Worm (Caenorhabditis elegans) whole organism, late embryonic: ENCODE measurements around the gene nhr-99.

Source experiments
- C38D4.7 ChIP-seq: fragments of 200-800 bp; sonication (Bioruptor generic); optimal IDR thresholded peaks from 2 replicates; lab custom pipeline; 2018; ENCODE audit warnings: mild to moderate bottlenecking, missing genetic modification characterization, moderate library complexity, missing compliant biosample characterization
- K09A11.1 ChIP-seq: sonication (generic microtip); optimal IDR thresholded peaks from 2 replicates; lab custom pipeline; 2017; ENCODE audit warnings: antibody characterized with exemption, mild to moderate bottlenecking, missing genetic modification characterization, missing compliant biosample characterization; ENCODE audit not compliant: insufficient read depth
- T23F11.4 ChIP-seq: fragments of 200-800 bp; sonication (Bioruptor generic); optimal IDR thresholded peaks from 2 replicates; lab custom pipeline; 2018; ENCODE audit warnings: mild to moderate bottlenecking, missing genetic modification characterization, missing compliant biosample characterization
- Y22D7AL.16 ChIP-seq: sonication (generic microtip); optimal IDR thresholded peaks from 2 replicates; lab custom pipeline; 2016; ENCODE audit warnings: missing genetic modification characterization, missing compliant biosample characterization
- ahr-1 ChIP-seq: sonication (generic microtip); optimal IDR thresholded peaks from 2 replicates; lab custom pipeline; 2016; ENCODE audit warnings: missing genetic modification characterization, missing compliant biosample characterization
- ceh-18 ChIP-seq: sonication (generic microtip); optimal IDR thresholded peaks from 2 replicates; lab custom pipeline; 2016; ENCODE audit warnings: missing genetic modification characterization, missing compliant biosample characterization
- ceh-22 ChIP-seq: sonication (generic microtip); optimal IDR thresholded peaks from 2 replicates; lab custom pipeline; 2017; ENCODE audit warnings: missing biosample characterization, missing genetic modification characterization
- ceh-34 ChIP-seq: sonication (generic microtip); optimal IDR thresholded peaks from 2 replicates; lab custom pipeline; 2016; ENCODE audit warnings: mild to moderate bottlenecking, missing genetic modification characterization, missing compliant biosample characterization
- ceh-6 ChIP-seq: fragments of 200-800 bp; sonication (Bioruptor generic); optimal IDR thresholded peaks from 2 replicates; lab custom pipeline; 2018; ENCODE audit warnings: mild to moderate bottlenecking, missing genetic modification characterization, missing compliant biosample characterization
- ceh-9 ChIP-seq: sonication (generic microtip); optimal IDR thresholded peaks from 2 replicates; lab custom pipeline; 2016; ENCODE audit warnings: mild to moderate bottlenecking, missing genetic modification characterization, inconsistent platforms, missing compliant biosample characterization
- che-1 ChIP-seq: sonication (generic microtip); optimal IDR thresholded peaks from 2 replicates; lab custom pipeline; 2016; ENCODE audit warnings: mild to moderate bottlenecking, missing genetic modification characterization, missing compliant biosample characterization
- dve-1 ChIP-seq: sonication (generic microtip); optimal IDR thresholded peaks from 2 replicates; lab custom pipeline; 2017; ENCODE audit warnings: antibody characterized with exemption, mild to moderate bottlenecking, missing genetic modification characterization, missing compliant biosample characterization
- elt-2 ChIP-seq: sonication (generic microtip); optimal IDR thresholded peaks from 2 replicates; lab custom pipeline; 2016; ENCODE audit warnings: missing genetic modification reagents, missing genetic modification characterization, missing compliant biosample characterization
- elt-4 ChIP-seq: sonication (generic microtip); optimal IDR thresholded peaks from 2 replicates; lab custom pipeline; 2016; ENCODE audit warnings: missing genetic modification characterization, missing compliant biosample characterization
- ets-4 ChIP-seq: sonication (generic microtip); optimal IDR thresholded peaks from 2 replicates; lab custom pipeline; 2016; ENCODE audit warnings: missing genetic modification characterization, missing compliant biosample characterization
- eyg-1 ChIP-seq: sonication (generic microtip); optimal IDR thresholded peaks from 2 replicates; lab custom pipeline; 2016; ENCODE audit warnings: missing genotype, missing genetic modification characterization, missing compliant biosample characterization
- fkh-10 ChIP-seq: fragments of 150-350 bp; optimal IDR thresholded peaks from 2 replicates; lab custom pipeline; 2014; ENCODE audit warnings: missing biosample characterization, missing genetic modification reagents, missing genetic modification characterization
- fkh-6 ChIP-seq: sonication (generic microtip); optimal IDR thresholded peaks from 2 replicates; lab custom pipeline; 2016; ENCODE audit warnings: missing genetic modification characterization, missing compliant biosample characterization
- hlh-15 ChIP-seq: sonication (generic microtip); optimal IDR thresholded peaks from 2 replicates; lab custom pipeline; 2016; ENCODE audit warnings: missing genetic modification characterization, missing compliant biosample characterization
- hlh-30 ChIP-seq: sonication (generic microtip); optimal IDR thresholded peaks from 2 replicates; lab custom pipeline; 2017; ENCODE audit warnings: antibody characterized with exemption, missing genetic modification characterization, missing compliant biosample characterization; ENCODE audit not compliant: insufficient read depth
- hlh-6 ChIP-seq: sonication (generic microtip); optimal IDR thresholded peaks from 2 replicates; lab custom pipeline; 2016; ENCODE audit warnings: missing genotype, missing genetic modification characterization, missing compliant biosample characterization
- madf-2 ChIP-seq: sonication (generic microtip); optimal IDR thresholded peaks from 2 replicates; lab custom pipeline; 2017; ENCODE audit warnings: missing genetic modification characterization, missing compliant biosample characterization
- nfya-1 ChIP-seq: sonication (generic microtip); optimal IDR thresholded peaks from 2 replicates; lab custom pipeline; 2017; ENCODE audit warnings: missing genetic modification characterization, mild to moderate bottlenecking, missing compliant biosample characterization, antibody characterized with exemption, moderate library complexity
- npax-4 ChIP-seq: sonication (generic microtip); optimal IDR thresholded peaks from 2 replicates; lab custom pipeline; 2016; ENCODE audit warnings: missing genetic modification characterization, missing compliant biosample characterization
- pqm-1 ChIP-seq: sonication (generic microtip); optimal IDR thresholded peaks from 2 replicates; lab custom pipeline; 2016; ENCODE audit warnings: missing genetic modification characterization, missing compliant biosample characterization
- pros-1 ChIP-seq: fragments of 150-350 bp; optimal IDR thresholded peaks from 2 replicates; lab custom pipeline; 2014; ENCODE audit warnings: missing biosample characterization, missing genetic modification reagents, missing genetic modification characterization
- ref-2 ChIP-seq: sonication (generic microtip); optimal IDR thresholded peaks from 2 replicates; lab custom pipeline; 2016; ENCODE audit warnings: missing genetic modification characterization, missing compliant biosample characterization
- rnt-1 ChIP-seq: sonication (generic microtip); optimal IDR thresholded peaks from 2 replicates; lab custom pipeline; 2016; ENCODE audit warnings: missing genetic modification characterization, missing compliant biosample characterization
- sox-2 ChIP-seq: fragments of 200-800 bp; sonication (Bioruptor generic); IDR thresholded peaks from 2 replicates; pipeline ENCODE4 v1.3.6; 2022; ENCODE audit warnings: missing genetic modification reagents, missing genetic modification characterization, missing compliant biosample characterization
- tbx-2 ChIP-seq: sonication (generic microtip); optimal IDR thresholded peaks from 2 replicates; lab custom pipeline; 2016; ENCODE audit warnings: missing genetic modification characterization, missing compliant biosample characterization
- zip-5 ChIP-seq: sonication (generic microtip); optimal IDR thresholded peaks from 2 replicates; lab custom pipeline; 2016; ENCODE audit warnings: missing genetic modification characterization, missing compliant biosample characterization

The nhr-99 gene

DNA sequence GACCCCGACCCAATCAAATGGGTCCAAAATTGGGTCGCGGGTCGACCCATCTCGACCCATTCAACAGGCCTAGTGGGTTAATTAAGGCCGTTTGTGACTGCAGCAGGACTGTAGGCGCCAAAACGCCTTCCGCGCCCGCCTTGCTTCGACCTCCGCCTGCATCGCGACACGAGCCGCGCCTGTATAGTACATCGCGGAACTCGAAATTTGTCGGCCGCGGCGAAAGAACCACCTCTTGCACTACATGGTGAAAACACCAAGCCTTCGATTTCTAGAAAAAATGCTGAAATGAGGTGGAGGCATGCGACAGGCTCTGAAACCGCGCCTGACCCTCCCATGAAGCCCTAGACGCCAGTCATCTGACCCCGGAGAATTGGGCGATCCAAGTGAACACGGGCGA lies 13.4 kb downstream of the nhr-99 start:
- no peak for TF ChIP-seq ref-2 (tag; lab: Kevin White, UChicago)
- TF ChIP-seq pros-1 (tag; lab: Kevin White, UChicago) = no peak
- TF ChIP-seq Y22D7AL.16 = no peak
- TF ChIP-seq K09A11.1 (tag; lab: Kevin White, UChicago) = no peak
- no peak for TF ChIP-seq ahr-1 (tag; lab: Kevin White, UChicago)
- no peak for TF ChIP-seq ceh-22 (tag; lab: Kevin White, UChicago)
- no peak for TF ChIP-seq madf-2 (tag; lab: Kevin White, UChicago)
- no peak for TF ChIP-seq rnt-1 (tag; lab: Kevin White, UChicago)
- TF ChIP-seq ceh-9 (tag; lab: Kevin White, UChicago) = no peak
- no peak for TF ChIP-seq tbx-2 (tag; lab: Kevin White, UChicago)
- TF ChIP-seq pqm-1 = no peak
- TF ChIP-seq hlh-30 (tag; lab: Kevin White, UChicago) = no peak
- no peak for TF ChIP-seq hlh-15 (tag; lab: Kevin White, UChicago)
- no peak for TF ChIP-seq elt-4 (tag; lab: Kevin White, UChicago)
- TF ChIP-seq npax-4 = no peak
- no peak for TF ChIP-seq elt-2 (tag; lab: Kevin White, UChicago)
- TF ChIP-seq, all 69 proteins: peak for 0

DNA sequence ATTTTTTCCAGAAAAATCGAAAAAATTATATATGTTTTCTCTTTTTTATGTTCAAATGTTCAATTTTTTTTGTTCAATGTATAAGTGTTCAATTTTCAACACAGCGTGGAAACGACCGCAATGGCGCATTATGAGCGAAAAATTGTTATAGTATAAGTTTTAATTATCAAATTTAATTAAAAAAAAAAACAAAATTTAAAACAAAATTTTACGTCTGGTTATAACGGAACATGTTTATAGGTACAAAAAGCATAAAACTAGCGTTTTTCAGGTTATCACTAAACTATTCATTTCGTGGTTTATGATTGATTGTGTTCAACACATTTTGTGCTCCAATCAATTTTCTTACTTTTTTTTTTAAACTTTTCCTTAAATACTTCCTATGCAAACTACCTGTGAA lies 14.7 kb downstream of the nhr-99 start, which contains the start of gene nhr-106:
Gene nhr-106, plus strand, starts transcription at position 301 of the 400 bp plus-strand sequence.
- TF ChIP-seq rnt-1 (tag; lab: Kevin White, UChicago) (no peak), sox-2 (GFP tag; lab: Robert Waterston, UW) (no peak), ceh-22 (tag; lab: Kevin White, UChicago) (no peak), dve-1 (tag; lab: Kevin White, UChicago) (no peak), ceh-18 (tag; lab: Kevin White, UChicago) (no peak), T23F11.4 (GFP tag; lab: Kevin White, UChicago) (no peak)
- TF ChIP-seq, all 69 proteins: peak for 0

DNA sequence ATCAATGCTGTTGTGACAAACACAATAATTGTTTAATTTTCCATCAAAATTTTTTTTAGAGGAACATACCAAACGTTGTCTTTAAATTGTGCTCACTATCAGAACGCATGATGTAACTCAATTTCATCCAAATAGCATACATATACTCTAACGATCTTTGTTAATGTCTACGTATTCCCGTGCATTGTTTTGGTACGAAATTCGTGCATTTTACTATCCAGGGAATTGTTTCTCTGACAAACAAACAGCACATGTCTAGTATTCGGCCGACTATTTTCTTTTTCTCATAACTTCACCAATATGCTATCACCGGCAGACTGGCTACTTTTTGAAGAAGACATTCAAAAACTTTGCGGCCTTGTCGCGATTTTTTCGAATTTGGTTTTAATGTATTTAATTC lies 16.9 kb downstream of the nhr-99 start, which contains the start of gene str-196:
Gene str-196, plus strand, starts transcription at position 301 of the 400 bp plus-strand sequence.
- TF ChIP-seq fkh-10 (GFP tag; lab: Kevin White, UChicago) (no peak), Y22D7AL.16 (no peak), hlh-6 (tag; lab: Kevin White, UChicago) (no peak), fkh-6 (tag; lab: Kevin White, UChicago) (no peak), ceh-6 (no peak), ceh-34 (tag; lab: Kevin White, UChicago) (no peak)

DNA sequence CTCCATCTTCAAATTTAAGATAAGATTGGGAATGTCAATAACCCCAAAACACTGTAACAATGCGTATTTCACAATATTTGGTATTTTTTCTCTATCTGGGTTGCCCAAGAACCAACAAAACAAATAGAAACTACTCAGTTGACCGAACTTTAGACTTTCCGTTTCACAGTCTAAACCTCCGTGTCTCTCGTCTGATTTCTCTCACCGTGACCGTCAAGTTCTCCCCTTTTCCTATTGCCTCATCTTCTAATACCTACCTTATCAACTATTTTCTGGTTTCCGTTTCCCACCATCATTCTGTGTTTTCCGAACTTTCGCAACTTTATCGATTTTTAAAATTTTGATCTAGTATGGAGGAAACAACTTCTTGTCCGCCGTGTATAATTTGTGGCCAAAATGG lies 19.7 kb downstream of the nhr-99 start, which contains the start of gene nhr-131:
Gene nhr-131, plus strand, starts transcription at position 87 of the 400 bp plus-strand sequence.
- TF ChIP-seq hlh-6 (tag; lab: Kevin White, UChicago) = no peak

DNA sequence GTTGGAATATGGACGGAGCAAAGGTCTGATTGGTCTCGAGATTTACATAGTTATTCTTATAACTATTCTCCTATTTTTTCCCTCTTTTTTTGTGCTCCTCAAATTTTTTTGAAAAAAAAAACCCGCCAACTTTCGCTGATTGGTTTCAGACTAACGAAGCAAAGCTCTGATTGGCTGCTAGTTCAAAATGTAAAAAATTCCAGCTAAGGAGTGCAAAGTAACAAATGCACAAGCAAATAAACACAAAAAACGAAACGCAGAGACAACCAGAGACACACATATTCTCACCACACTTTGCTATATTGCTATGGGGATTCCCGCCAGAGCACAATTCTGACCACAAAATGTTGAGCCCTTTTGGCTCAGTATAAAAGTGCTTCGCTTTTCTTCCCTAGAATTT lies 22.8 kb downstream of the nhr-99 start, which contains the start of gene T01G6.1:
Gene T01G6.1, plus strand, starts transcription at position 301 of the 400 bp plus-strand sequence.
- TF ChIP-seq nfya-1 (peak; percentile 37), che-1 (tag; lab: Kevin White, UChicago) (no peak), ets-4 (tag; lab: Kevin White, UChicago) (no peak)

DNA sequence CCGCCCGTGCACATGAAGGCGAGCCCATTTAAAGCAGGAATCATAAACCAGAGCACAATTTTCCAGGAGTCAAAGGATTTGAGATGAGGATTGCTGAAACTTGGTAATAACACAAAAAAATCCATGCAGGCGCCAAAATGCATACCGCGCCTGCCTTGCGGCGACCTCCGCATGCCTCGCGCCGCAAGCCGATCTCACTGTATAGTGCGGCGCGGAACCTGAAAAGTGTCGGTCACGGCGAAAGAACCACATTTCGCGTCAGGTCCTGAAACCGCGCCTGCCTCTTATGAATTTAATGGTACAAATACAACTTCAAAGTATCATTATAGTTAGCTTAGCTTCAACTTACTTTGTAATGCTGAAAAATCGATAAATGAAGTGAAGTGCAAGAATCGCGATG lies 26.0 kb downstream of the nhr-99 start:
- TF ChIP-seq C38D4.7 (GFP tag; lab: Kevin White, UChicago) = no peak

DNA sequence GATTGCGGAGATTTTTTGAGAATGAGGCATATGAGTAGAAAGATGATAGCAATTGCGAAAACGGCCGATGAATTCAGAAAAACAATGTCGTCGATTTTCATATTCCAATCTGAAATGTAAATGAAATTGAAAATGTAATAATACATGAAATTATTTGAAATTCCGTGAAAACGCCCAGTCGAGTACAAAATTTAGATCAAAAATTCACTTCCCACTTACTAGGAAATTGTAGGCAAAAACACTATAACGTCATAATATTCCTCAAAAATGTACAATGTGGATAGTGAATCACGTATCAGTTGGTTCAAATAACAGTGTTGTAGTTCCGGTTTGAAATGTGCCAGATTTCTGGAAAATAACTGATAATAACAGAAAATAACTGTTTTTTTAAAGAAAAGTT lies 26.7 kb downstream of the nhr-99 start, which contains the start of gene str-256:
Gene str-256, minus strand, starts transcription at position 101 of the 400 bp plus-strand sequence.
- TF ChIP-seq ceh-22 (tag; lab: Kevin White, UChicago) (no peak), eyg-1 (tag; lab: Kevin White, UChicago) (no peak), rnt-1 (tag; lab: Kevin White, UChicago) (no peak), madf-2 (tag; lab: Kevin White, UChicago) (no peak), zip-5 (tag; lab: Kevin White, UChicago) (no peak)
